Worm (Caenorhabditis elegans) whole organism, dauer: ENCODE measurements around the gene zyg-8.

Source experiments
- unc-62 ChIP-seq: sonication (generic microtip); optimal IDR thresholded peaks from 2 replicates; lab custom pipeline; 2017; ENCODE audit warnings: missing biosample characterization, missing genetic modification reagents, missing genetic modification characterization

Gene zyg-8

DNA sequence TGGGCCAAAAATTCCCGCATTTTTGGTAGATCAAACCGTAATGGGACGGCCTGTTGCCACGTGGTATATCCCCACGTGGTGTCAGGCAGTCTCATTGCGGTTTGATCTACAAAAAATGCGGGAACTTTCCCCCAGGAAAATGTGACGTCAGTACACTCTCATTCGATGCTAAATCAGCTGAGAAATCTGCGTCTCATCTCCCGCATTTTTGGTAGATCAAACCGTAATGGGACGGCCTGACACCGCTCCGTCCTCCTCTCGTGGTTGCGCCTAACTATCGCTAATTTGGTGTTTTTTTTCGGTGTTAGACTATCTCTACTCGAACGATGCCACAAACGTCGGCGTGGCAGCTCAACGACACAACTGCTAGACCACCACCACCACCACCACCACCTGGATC lies at the start of gene zyg-8:
Gene zyg-8 (plus strand): TSS at position 301 of the 400 bp plus-strand sequence.
- TF ChIP-seq unc-62 (GFP tag; lab: Kevin White, UChicago): no peak

ce11 chrIII:12013054-12013453 lies 48.5 kb upstream of the zyg-8 start:
- TF ChIP-seq unc-62 (GFP tag; lab: Kevin White, UChicago): no peak

DNA sequence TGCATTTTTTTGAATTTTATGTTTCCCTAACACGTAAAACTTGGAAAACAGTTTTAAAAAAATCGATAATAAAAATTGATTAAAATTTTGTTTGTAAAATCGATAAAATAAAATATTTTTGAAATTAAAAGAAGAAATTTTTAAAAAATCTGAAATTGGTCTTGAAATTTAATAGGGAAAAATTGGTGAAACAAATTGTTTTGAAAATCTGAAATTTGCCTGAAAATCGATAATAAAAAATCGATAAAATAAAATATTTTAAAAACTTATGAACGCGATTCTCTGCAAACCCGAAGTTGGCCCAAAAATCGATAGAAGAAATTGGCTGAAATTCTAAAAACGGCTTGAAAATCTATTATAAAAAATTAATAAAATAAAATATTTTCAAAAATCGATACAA lies 47.8 kb upstream of the zyg-8 start:
- no peak for TF ChIP-seq unc-62 (GFP tag; lab: Kevin White, UChicago)

DNA sequence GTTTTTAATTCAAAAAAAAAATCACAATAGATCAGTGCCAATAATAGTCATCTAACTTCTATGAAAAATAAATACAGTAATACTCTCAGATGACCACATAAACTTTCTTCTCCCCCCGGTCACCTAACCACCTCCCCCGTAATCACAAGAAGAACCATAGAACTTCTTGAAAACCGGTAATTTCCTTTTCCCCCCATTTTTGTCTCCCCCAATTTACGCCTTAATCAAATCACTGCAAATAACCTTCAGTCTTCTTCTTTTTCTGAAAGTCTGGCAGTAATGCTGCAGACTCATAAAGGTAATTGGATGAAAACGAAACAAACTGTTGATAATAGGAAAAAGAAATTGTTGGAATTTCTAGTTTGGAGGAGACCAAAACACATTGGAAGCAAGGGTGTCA lies 47.0 kb upstream of the zyg-8 start:
- no peak for TF ChIP-seq unc-62 (GFP tag; lab: Kevin White, UChicago)

DNA sequence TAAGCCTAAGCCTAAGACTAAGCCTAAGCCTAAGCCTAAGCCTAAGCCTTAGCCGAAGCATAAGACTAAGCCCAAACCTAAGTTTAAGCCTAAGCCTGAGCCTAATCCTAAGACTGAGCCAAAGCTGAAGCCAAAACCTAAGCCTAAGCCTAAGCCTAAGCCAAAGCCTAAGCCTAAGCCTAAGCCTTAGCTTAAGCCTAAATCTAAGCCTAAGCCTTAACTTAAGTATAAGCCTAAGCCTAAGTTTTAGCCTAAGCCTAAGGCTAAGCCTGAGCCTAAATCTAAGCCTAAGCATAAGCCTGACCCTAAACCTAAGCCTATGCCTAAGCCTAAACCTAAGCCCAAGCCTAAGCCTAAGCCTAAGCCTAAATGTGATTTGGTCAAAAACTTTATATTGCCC lies 46.3 kb upstream of the zyg-8 start:
- no peak for TF ChIP-seq unc-62 (GFP tag; lab: Kevin White, UChicago)

ce11 chrIII:12015611-12016010 lies 45.9 kb upstream of the zyg-8 start:
- no peak for TF ChIP-seq unc-62 (GFP tag; lab: Kevin White, UChicago)

DNA sequence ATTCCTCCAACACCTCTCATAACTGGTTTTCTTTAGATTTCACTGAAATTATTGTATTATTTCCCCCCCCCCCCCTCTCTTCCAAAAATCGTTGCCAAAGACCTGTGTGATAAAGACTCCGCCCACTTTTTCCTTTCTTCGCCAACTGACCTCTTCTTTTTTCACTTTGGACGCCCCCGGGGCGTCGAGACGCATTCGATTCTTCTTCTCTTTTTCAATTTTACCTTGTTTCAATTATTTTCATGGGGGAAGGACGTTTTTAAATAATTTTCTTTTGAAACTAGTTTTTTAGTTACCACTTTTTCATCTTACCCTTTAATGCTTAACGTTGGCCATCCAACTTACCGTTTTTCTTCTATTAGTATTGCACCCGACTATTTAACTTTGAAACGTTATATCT lies 43.5 kb upstream of the zyg-8 start:
- TF ChIP-seq unc-62 (GFP tag; lab: Kevin White, UChicago): no peak

DNA sequence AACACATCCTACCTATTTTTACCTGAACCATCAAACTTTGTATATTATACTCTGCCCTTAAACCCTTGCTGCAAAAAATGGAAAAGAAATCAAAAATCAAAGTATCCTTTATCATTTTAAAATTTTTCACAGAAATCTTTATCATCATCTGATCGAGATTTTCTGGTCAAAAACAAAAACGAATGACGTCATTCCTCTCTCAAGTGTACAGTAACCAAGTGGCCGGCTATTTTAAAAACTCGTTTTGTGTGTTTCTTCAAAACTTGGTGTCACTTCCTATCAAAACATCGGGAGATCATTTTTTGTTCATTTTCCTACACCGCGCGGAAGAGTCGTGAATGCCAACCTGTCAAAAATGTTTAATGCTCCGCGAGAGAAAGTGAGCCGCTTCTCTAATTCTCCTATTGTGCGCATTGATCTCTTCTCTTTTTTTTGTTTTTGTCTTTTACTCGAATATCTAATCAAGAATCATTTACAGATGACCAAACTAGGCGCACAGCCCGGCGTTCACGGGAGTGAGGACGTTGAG lies 41.4 kb upstream of the zyg-8 start, which contains the start of gene brp-1:
Gene brp-1 (plus strand): TSS at position 479 of the 529 bp plus-strand sequence.
- TF ChIP-seq unc-62 (GFP tag; lab: Kevin White, UChicago): no peak

DNA sequence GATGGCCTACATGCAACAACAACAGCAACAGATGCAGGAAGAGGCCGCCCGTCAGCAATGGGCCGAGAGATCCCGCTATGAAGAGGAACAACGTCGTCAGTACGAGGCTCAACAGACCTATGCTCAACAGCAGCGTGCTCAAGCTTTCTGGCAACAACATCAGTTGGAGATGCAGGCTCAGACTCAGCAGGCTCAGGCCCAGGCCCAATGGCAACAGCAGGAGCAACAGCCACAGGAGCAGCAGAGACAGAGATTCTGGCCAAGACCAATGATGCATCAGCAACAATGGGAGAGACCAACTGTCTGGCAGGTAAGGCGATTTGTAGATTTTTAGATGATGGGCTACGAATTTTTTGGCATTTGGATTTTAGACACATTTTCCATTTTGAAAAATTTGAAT lies 39.2 kb upstream of the zyg-8 start:
- no peak for TF ChIP-seq unc-62 (GFP tag; lab: Kevin White, UChicago)

- no peak for TF ChIP-seq unc-62 (GFP tag; lab: Kevin White, UChicago)
These were observed 32.7 kb upstream of the zyg-8 start, which contains the start of gene Y79H2A.12 for ce11 chrIII:12028769-12029168. Gene Y79H2A.12, minus strand, starts transcription at chrIII:12028869.

ce11 chrIII:12030669-12031068 lies 30.8 kb upstream of the zyg-8 start, which contains the start of gene Y79H2A.2:
Gene Y79H2A.2, minus strand, starts transcription at chrIII:12030769.
- TF ChIP-seq unc-62 (GFP tag; lab: Kevin White, UChicago): no peak

ce11 chrIII:12033259-12033658 lies 28.3 kb upstream of the zyg-8 start:
- no peak for TF ChIP-seq unc-62 (GFP tag; lab: Kevin White, UChicago)

ce11 chrIII:12034311-12034710 lies 27.2 kb upstream of the zyg-8 start:
- TF ChIP-seq unc-62 (GFP tag; lab: Kevin White, UChicago): no peak

DNA sequence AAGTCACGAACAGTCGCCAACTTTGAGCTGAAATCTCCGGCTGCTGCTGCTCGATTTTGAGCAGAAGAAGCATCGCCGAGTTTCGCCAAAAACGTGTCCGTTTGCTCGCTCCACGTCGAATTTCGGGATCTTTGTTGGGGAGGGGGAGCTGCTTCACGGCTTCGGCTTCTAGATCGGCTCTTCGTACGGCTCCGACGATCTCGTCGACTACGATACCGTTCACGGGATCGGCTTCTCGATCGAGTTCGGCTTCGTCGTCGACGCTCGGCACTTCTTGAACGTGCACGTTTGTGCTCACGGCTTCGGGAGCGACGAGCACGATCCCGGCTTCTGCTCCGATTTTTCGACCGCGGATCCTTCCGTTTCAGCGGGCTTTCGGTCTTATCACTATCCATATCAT lies 24.3 kb upstream of the zyg-8 start:
- TF ChIP-seq unc-62 (GFP tag; lab: Kevin White, UChicago): no peak

DNA sequence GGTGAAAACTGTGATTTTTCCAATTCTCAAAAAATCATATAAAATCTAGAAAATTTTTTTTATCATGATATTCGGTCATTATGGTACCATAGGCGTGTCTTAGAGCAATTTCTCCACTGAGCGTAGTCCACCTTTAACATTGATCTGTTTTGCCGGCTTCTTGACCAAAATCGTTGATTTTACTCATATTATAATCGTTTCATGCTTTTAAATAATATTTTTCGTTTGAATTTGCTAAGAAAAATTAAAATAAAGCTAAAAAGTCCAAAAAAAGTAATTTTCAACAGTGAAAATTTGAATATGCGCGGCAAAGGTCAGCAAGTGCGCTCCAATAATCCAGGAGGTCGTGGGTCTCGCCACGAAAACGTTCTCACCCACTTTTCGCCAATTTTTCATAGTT lies 20.5 kb upstream of the zyg-8 start, which contains the start of gene Y79H2A.4:
Gene Y79H2A.4 (plus strand): TSS at position 301 of the 400 bp plus-strand sequence.
- TF ChIP-seq unc-62 (GFP tag; lab: Kevin White, UChicago): no peak

ce11 chrIII:12052206-12052605 lies 9.3 kb upstream of the zyg-8 start, which contains the start of gene Y79H2A.3:
Gene Y79H2A.3, minus strand, starts transcription at chrIII:12052306.
- TF ChIP-seq unc-62 (GFP tag; lab: Kevin White, UChicago): no peak

DNA sequence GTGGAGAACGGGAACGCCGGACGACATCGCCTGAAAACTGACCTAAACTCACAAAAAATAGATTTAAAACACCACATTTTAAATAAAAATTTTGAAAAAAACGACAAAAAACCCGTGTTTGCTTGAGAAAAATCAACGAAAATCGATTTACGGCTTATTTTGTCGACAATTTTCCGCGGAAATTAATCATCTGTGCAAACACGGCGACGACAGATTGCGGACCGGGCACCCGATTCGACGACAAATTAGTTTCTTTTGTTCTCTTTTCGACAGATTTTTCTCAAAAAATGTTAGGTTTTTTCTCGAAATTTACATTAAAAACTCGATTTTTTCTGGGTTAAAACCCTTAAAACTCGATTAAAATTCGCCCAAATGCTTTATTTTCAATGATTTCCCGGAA lies 3.1 kb upstream of the zyg-8 start, which contains the start of gene arx-3:
Gene arx-3 (minus strand): TSS at position 30 of the 400 bp plus-strand sequence.
- TF ChIP-seq unc-62 (GFP tag; lab: Kevin White, UChicago): no peak
